Worm (Caenorhabditis elegans) whole organism, late embryonic: ENCODE results near the gene clec-262.
"Not testable (repeated sequence)": the region's sequence is repeated elsewhere in the genome, so short reads cannot be mapped to it uniquely, and the experiment has no call there.

ENCODE experiments used
- C38D4.7 ChIP-seq: fragments of 200-800 bp; sonication (Bioruptor generic); optimal IDR thresholded peaks from 2 replicates; lab custom pipeline; 2018; ENCODE audit warnings: mild to moderate bottlenecking, missing genetic modification characterization, moderate library complexity, missing compliant biosample characterization
- F13H6.1 ChIP-seq: sonication (generic microtip); optimal IDR thresholded peaks from 2 replicates; lab custom pipeline; 2016; ENCODE audit warnings: missing genetic modification characterization, missing compliant biosample characterization
- ahr-1 ChIP-seq: sonication (generic microtip); optimal IDR thresholded peaks from 2 replicates; lab custom pipeline; 2016; ENCODE audit warnings: missing genetic modification characterization, missing compliant biosample characterization
- ceh-14 ChIP-seq: sonication (generic microtip); optimal IDR thresholded peaks from 2 replicates; lab custom pipeline; 2016; ENCODE audit warnings: missing genotype, missing genetic modification characterization, missing compliant biosample characterization
- ceh-19 ChIP-seq: fragments of 200-800 bp; sonication (Bioruptor generic); optimal IDR thresholded peaks from 2 replicates; lab custom pipeline; 2018; ENCODE audit warnings: mild to moderate bottlenecking, missing genetic modification characterization, missing compliant biosample characterization
- ceh-24 ChIP-seq: sonication (generic microtip); optimal IDR thresholded peaks from 2 replicates; lab custom pipeline; 2016; ENCODE audit warnings: mild to moderate bottlenecking, missing genetic modification characterization, missing compliant biosample characterization
- ceh-34 ChIP-seq: sonication (generic microtip); optimal IDR thresholded peaks from 2 replicates; lab custom pipeline; 2016; ENCODE audit warnings: mild to moderate bottlenecking, missing genetic modification characterization, missing compliant biosample characterization
- ceh-6 ChIP-seq: fragments of 200-800 bp; sonication (Bioruptor generic); optimal IDR thresholded peaks from 2 replicates; lab custom pipeline; 2018; ENCODE audit warnings: mild to moderate bottlenecking, missing genetic modification characterization, missing compliant biosample characterization
- dmd-4 ChIP-seq: sonication (generic microtip); optimal IDR thresholded peaks from 2 replicates; lab custom pipeline; 2016; ENCODE audit warnings: borderline replicate concordance, missing genetic modification characterization, missing compliant biosample characterization
- elt-2 ChIP-seq: sonication (generic microtip); optimal IDR thresholded peaks from 2 replicates; lab custom pipeline; 2016; ENCODE audit warnings: missing genetic modification reagents, missing genetic modification characterization, missing compliant biosample characterization
- fax-1 ChIP-seq: sonication (generic microtip); optimal IDR thresholded peaks from 2 replicates; lab custom pipeline; 2016; ENCODE audit warnings: missing genotype, missing genetic modification characterization, missing compliant biosample characterization
- fkh-10 ChIP-seq: fragments of 150-350 bp; optimal IDR thresholded peaks from 2 replicates; lab custom pipeline; 2014; ENCODE audit warnings: missing biosample characterization, missing genetic modification reagents, missing genetic modification characterization
- fkh-6 ChIP-seq: sonication (generic microtip); optimal IDR thresholded peaks from 2 replicates; lab custom pipeline; 2016; ENCODE audit warnings: missing genetic modification characterization, missing compliant biosample characterization
- gmeb-2 ChIP-seq: sonication (generic microtip); optimal IDR thresholded peaks from 2 replicates; lab custom pipeline; 2016; ENCODE audit warnings: missing genetic modification characterization, inconsistent platforms, missing compliant biosample characterization
- hlh-13 ChIP-seq: fragments of 200-800 bp; sonication (Bioruptor generic); optimal IDR thresholded peaks from 2 replicates; lab custom pipeline; 2018; ENCODE audit warnings: mild to moderate bottlenecking, missing genetic modification characterization, missing compliant biosample characterization
- hlh-15 ChIP-seq: sonication (generic microtip); optimal IDR thresholded peaks from 2 replicates; lab custom pipeline; 2016; ENCODE audit warnings: missing genetic modification characterization, missing compliant biosample characterization
- hlh-6 ChIP-seq: sonication (generic microtip); optimal IDR thresholded peaks from 2 replicates; lab custom pipeline; 2016; ENCODE audit warnings: missing genotype, missing genetic modification characterization, missing compliant biosample characterization
- lim-6 ChIP-seq: sonication (generic microtip); optimal IDR thresholded peaks from 2 replicates; lab custom pipeline; 2016; ENCODE audit warnings: missing genetic modification characterization, missing compliant biosample characterization
- lin-11 ChIP-seq: fragments of 200-800 bp; sonication (Bioruptor generic); optimal IDR thresholded peaks from 2 replicates; lab custom pipeline; 2018; ENCODE audit warnings: mild to moderate bottlenecking, missing genetic modification characterization, missing compliant biosample characterization
- mec-3 ChIP-seq: sonication (generic microtip); optimal IDR thresholded peaks from 2 replicates; lab custom pipeline; 2016; ENCODE audit warnings: borderline replicate concordance, missing genetic modification characterization, missing compliant biosample characterization
- npax-4 ChIP-seq: sonication (generic microtip); optimal IDR thresholded peaks from 2 replicates; lab custom pipeline; 2016; ENCODE audit warnings: missing genetic modification characterization, missing compliant biosample characterization
- pag-3 ChIP-seq: sonication (generic microtip); optimal IDR thresholded peaks from 2 replicates; lab custom pipeline; 2016; ENCODE audit warnings: missing compliant biosample characterization, missing genetic modification characterization, borderline replicate concordance
- pat-9 ChIP-seq: fragments of 200-800 bp; sonication (Bioruptor generic); optimal IDR thresholded peaks from 2 replicates; lab custom pipeline; 2018; ENCODE audit warnings: mild to moderate bottlenecking, missing genetic modification characterization, moderate library complexity, missing compliant biosample characterization
- pha-4 ChIP-seq: fragments of 150-350 bp; optimal IDR thresholded peaks from 2 replicates; lab custom pipeline; 2018; ENCODE audit warnings: missing biosample characterization, missing genetic modification reagents, missing genetic modification characterization
- sox-4 ChIP-seq: sonication (generic microtip); optimal IDR thresholded peaks from 2 replicates; lab custom pipeline; 2017; ENCODE audit warnings: mild to moderate bottlenecking, missing genetic modification characterization, inconsistent platforms, missing compliant biosample characterization
- tbx-7 ChIP-seq: sonication (generic microtip); optimal IDR thresholded peaks from 2 replicates; lab custom pipeline; 2016; ENCODE audit warnings: missing genotype, missing genetic modification characterization, missing compliant biosample characterization
- unc-3 ChIP-seq, 2 experiments: fragments of 200-800 bp in 1 of 2; sonication (Bioruptor generic) in 1 of 2; sonication (generic microtip) in 1 of 2; conservative IDR thresholded peaks in 1 of 2; optimal IDR thresholded peaks in 1 of 2; 2 replicates each; pipeline versions ENCODE4 v1.3.6 to Lab custom; 2016 to 2022; ENCODE audit warnings: missing compliant biosample characterization in 2 of 2, missing genetic modification characterization in 2 of 2, missing genetic modification reagents in 1 of 2
- unc-42 ChIP-seq: sonication (generic microtip); optimal IDR thresholded peaks from 2 replicates; lab custom pipeline; 2016; ENCODE audit warnings: missing genotype, missing genetic modification characterization, missing compliant biosample characterization
- unc-55 ChIP-seq: sonication (generic microtip); optimal IDR thresholded peaks from 2 replicates; lab custom pipeline; 2017; ENCODE audit warnings: missing biosample characterization, missing genetic modification reagents, missing genetic modification characterization
- unc-86 ChIP-seq: sonication (generic microtip); optimal IDR thresholded peaks from 2 replicates; lab custom pipeline; 2016; ENCODE audit warnings: missing genetic modification characterization, missing compliant biosample characterization
- zip-5 ChIP-seq: sonication (generic microtip); optimal IDR thresholded peaks from 2 replicates; lab custom pipeline; 2016; ENCODE audit warnings: missing genetic modification characterization, missing compliant biosample characterization
- ztf-16 ChIP-seq: sonication (generic microtip); optimal IDR thresholded peaks from 2 replicates; lab custom pipeline; 2017; ENCODE audit warnings: missing genetic modification characterization, missing compliant biosample characterization

The clec-262 gene

ce11 chrV:20303288-20303687 is 8.3 kb upstream of the clec-262 start, which contains the start of gene ZC15.3:
ZC15.3 (plus strand) TSS chrV:20303588.
- TF ChIP-seq fax-1; hlh-6; C38D4.7 (GFP tag; lab: Kevin White, UChicago): not testable (repeated sequence)

ce11 chrV:20305803-20306202 is 5.8 kb upstream of the clec-262 start, which contains the start of gene ZC15.1:
ZC15.1 (plus strand) TSS chrV:20306103.
- no peak for TF ChIP-seq ztf-16 (tag; lab: Kevin White, UChicago)
- no peak for TF ChIP-seq pag-3 (tag; lab: Kevin White, UChicago)
- no peak for TF ChIP-seq unc-42 (tag; lab: Kevin White, UChicago)
- TF ChIP-seq hlh-13 (GFP tag; lab: Kevin White, UChicago): no peak
- TF ChIP-seq mec-3 (tag; lab: Kevin White, UChicago): no peak

ce11 chrV:20310575-20310974 is 1.0 kb upstream of the clec-262 start, which contains the start of gene ZC15.10:
ZC15.10 (plus strand) TSS chrV:20310736.
- no peak for TF ChIP-seq pat-9
- TF ChIP-seq fax-1: no peak
- TF ChIP-seq ceh-14 (tag; lab: Kevin White, UChicago): no peak
- TF ChIP-seq ceh-34 (tag; lab: Kevin White, UChicago): no peak
- no peak for TF ChIP-seq fkh-6
- TF ChIP-seq tbx-7 (tag; lab: Kevin White, UChicago): no peak

ce11 chrV:20317442-20317841 is 5.8 kb downstream of the clec-262 start, which contains the start of gene Y113G7C.1:
Y113G7C.1 (plus strand) TSS chrV:20317742.
- TF ChIP-seq ceh-19 (no peak), F13H6.1 (tag; lab: Kevin White, UChicago) (no peak), lin-11 (no peak), ceh-34 (tag; lab: Kevin White, UChicago) (no peak), fkh-6 (no peak), mec-3 (tag; lab: Kevin White, UChicago) (no peak), hlh-15 (tag; lab: Kevin White, UChicago) (no peak), ztf-16 (tag; lab: Kevin White, UChicago) (no peak), ceh-14 (tag; lab: Kevin White, UChicago) (no peak), lim-6 (tag; lab: Kevin White, UChicago) (no peak), unc-86 (tag; lab: Kevin White, UChicago) (no peak), hlh-13 (GFP tag; lab: Kevin White, UChicago) (no peak), unc-3 (GFP tag; conservative IDR thresholded peaks at IDR 0.05; lab: Robert Waterston, UW) (no peak), unc-3 (tag; optimal IDR thresholded peaks at IDR 0.05; lab: Kevin White, UChicago) (no peak), zip-5 (tag; lab: Kevin White, UChicago) (no peak), npax-4 (tag; lab: Kevin White, UChicago) (no peak), elt-2 (tag; lab: Kevin White, UChicago) (no peak), ceh-24 (tag; lab: Kevin White, UChicago) (no peak)
- TF ChIP-seq, all 69 proteins: peak for 0

ce11 chrV:20325417-20325816 is 13.8 kb downstream of the clec-262 start, which contains the start of gene Y38H6A.1:
Y38H6A.1 (plus strand) TSS chrV:20325717.
- no peak for TF ChIP-seq pha-4 (tag; lab: Kevin White, UChicago)
- no peak for TF ChIP-seq hlh-15 (tag; lab: Kevin White, UChicago)
- no peak for TF ChIP-seq sox-4 (tag; lab: Kevin White, UChicago)
- no peak for TF ChIP-seq ceh-6 (GFP tag; lab: Kevin White, UChicago)
- no peak for TF ChIP-seq unc-55 (GFP tag; lab: Kevin White, UChicago)
- TF ChIP-seq fax-1: no peak
- no peak for TF ChIP-seq gmeb-2 (tag; lab: Kevin White, UChicago)
- TF ChIP-seq mec-3 (tag; lab: Kevin White, UChicago): no peak
- TF ChIP-seq dmd-4 (tag; lab: Kevin White, UChicago): no peak
- no peak for TF ChIP-seq ceh-19
- TF ChIP-seq fkh-10 (GFP tag; lab: Kevin White, UChicago): no peak
- TF ChIP-seq ahr-1 (tag; lab: Kevin White, UChicago): no peak
- TF ChIP-seq, all 69 proteins: peak for 0
